Worm (Caenorhabditis elegans): ENCODE results near the gene T04A8.8.

DNA sequence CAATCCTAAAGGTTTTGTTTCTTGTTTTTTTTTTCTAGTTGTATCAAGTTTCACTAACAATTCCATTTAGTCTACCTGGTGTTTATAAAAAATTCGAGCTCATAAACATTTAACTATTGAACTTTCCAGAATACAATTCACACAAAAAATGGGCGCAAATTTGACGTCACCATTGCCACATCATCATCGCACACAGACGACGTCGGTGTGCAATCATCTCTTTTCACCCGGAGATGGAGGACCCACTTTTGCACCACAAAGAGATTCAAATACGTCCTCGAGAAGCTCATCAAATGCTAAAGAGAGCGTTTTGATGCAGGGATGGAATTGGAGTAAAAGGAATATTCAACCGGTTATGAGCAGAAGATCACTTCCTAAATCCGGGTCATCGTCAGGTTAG, 34.4 kb upstream of the T04A8.8 start:
- no peak for TF ChIP-seq flt-1 (GFP tag; IDR thresholded peaks at IDR 0.05)
- no peak for TF ChIP-seq cog-1 (tag; optimal IDR thresholded peaks at IDR 0.05)
- no peak for TF ChIP-seq ztf-23 (GFP tag; IDR thresholded peaks at IDR 0.05)
- no peak for TF ChIP-seq ref-1 (GFP tag; conservative IDR thresholded peaks at IDR 0.05)
- no peak for TF ChIP-seq med-1 (GFP tag; optimal IDR thresholded peaks at IDR 0.05; ENCODE audit: insufficient read depth)
- no peak for TF ChIP-seq T22C8.4 (GFP tag; IDR thresholded peaks at IDR 0.05)
- TF ChIP-seq tab-1 (GFP tag; IDR thresholded peaks at IDR 0.05) = no peak
- TF ChIP-seq ztf-29 (GFP tag; IDR thresholded peaks at IDR 0.05) = no peak

All from whole organism, midembryonic.